Worm (Caenorhabditis elegans) whole organism, mixed stage, embryonic: Measurements from ENCODE around the gene clec-242.

Experiments
- blmp-1 ChIP-seq: fragments of 150-350 bp; optimal IDR thresholded peaks from 2 replicates; lab custom pipeline; 2014; ENCODE audit warnings: missing biosample characterization, missing genetic modification characterization
- ces-1 ChIP-seq: fragments of 150-350 bp; optimal IDR thresholded peaks from 2 replicates; lab custom pipeline; 2014; ENCODE audit warnings: missing biosample characterization, missing genetic modification reagents, missing genetic modification characterization
- cnd-1 ChIP-seq: fragments of 200-800 bp; sonication (Bioruptor generic); optimal IDR thresholded peaks from 2 replicates; lab custom pipeline; 2018; ENCODE audit warnings: mild to moderate bottlenecking, missing genetic modification characterization, missing compliant biosample characterization
- ham-2 ChIP-seq: fragments of 200-800 bp; sonication (Bioruptor generic); optimal IDR thresholded peaks from 2 replicates; lab custom pipeline; 2018; ENCODE audit warnings: mild to moderate bottlenecking, missing genetic modification characterization, missing compliant biosample characterization
- lin-13 ChIP-seq: fragments of 150-350 bp; optimal IDR thresholded peaks from 2 replicates; lab custom pipeline; 2014; ENCODE audit warnings: missing biosample characterization, missing genetic modification characterization
- lsy-2 ChIP-seq: fragments of 150-350 bp; optimal IDR thresholded peaks from 2 replicates; lab custom pipeline; 2014; ENCODE audit warnings: missing biosample characterization, missing genetic modification characterization
- mep-1 ChIP-seq: fragments of 150-350 bp; optimal IDR thresholded peaks from 2 replicates; lab custom pipeline; 2017; ENCODE audit warnings: missing biosample characterization, missing genetic modification reagents, missing genetic modification characterization, inconsistent platforms
- nhr-237 ChIP-seq: fragments of 150-350 bp; optimal IDR thresholded peaks from 2 replicates; lab custom pipeline; 2014; ENCODE audit warnings: missing biosample characterization, missing genetic modification characterization
- nhr-76 ChIP-seq: sonication (generic microtip); optimal IDR thresholded peaks from 2 replicates; lab custom pipeline; 2017; ENCODE audit warnings: missing biosample characterization, missing genetic modification characterization
- pha-4 ChIP-seq: fragments of 150-350 bp; optimal IDR thresholded peaks from 2 replicates; lab custom pipeline; 2018; ENCODE audit warnings: missing biosample characterization, missing genetic modification reagents, missing genetic modification characterization
- snpc-4 ChIP-seq: fragments of 150-350 bp; optimal IDR thresholded peaks from 2 replicates; lab custom pipeline; 2014; ENCODE audit warnings: missing biosample characterization, missing genetic modification characterization
- unc-120 ChIP-seq: sonication (generic microtip); optimal IDR thresholded peaks from 2 replicates; lab custom pipeline; 2017; ENCODE audit warnings: missing genetic modification characterization, missing compliant biosample characterization; ENCODE audit not compliant: poor library complexity, severe bottlenecking
- unc-62 ChIP-seq: fragments of 150-350 bp; optimal IDR thresholded peaks from 2 replicates; lab custom pipeline; 2014; ENCODE audit warnings: missing biosample characterization, missing genetic modification reagents, missing genetic modification characterization
- ztf-11 ChIP-seq: fragments of 150-350 bp; optimal IDR thresholded peaks from 2 replicates; lab custom pipeline; 2014; ENCODE audit warnings: missing biosample characterization, missing genetic modification characterization

ce11 chrV:17257637-17258036 is 12.3 kb upstream of the clec-242 start:
- TF ChIP-seq ztf-11 (tag; lab: Kevin White, UChicago) (no peak), nhr-76 (no peak), unc-62 (no peak), ces-1 (no peak), blmp-1 (no peak), snpc-4 (tag; lab: Kevin White, UChicago) (no peak), nhr-237 (tag; lab: Kevin White, UChicago) (no peak), cnd-1 (no peak), mep-1 (tag; lab: Kevin White, UChicago) (no peak), ham-2 (GFP tag; lab: Kevin White, UChicago) (no peak), lsy-2 (tag; lab: Kevin White, UChicago) (no peak), lin-13 (tag; lab: Kevin White, UChicago) (no peak), unc-120 (tag; lab: Kevin White, UChicago) (no peak), pha-4 (tag; lab: Kevin White, UChicago) (no peak)
